Worm (Caenorhabditis elegans): Measurements from ENCODE around the gene C37E2.3.

C37E2.3 gene

ce11 chrX:14173850-14174249 is 6.4 kb upstream of the C37E2.3 start, which contains the start of gene idhb-1:
Gene idhb-1 (minus strand): TSS chrX:14174063.
- TF ChIP-seq unc-62 (GFP tag; optimal IDR thresholded peaks at IDR 0.05) = no peak

- TF ChIP-seq unc-62 (GFP tag; optimal IDR thresholded peaks at IDR 0.05) = no peak
These were observed 4.5 kb upstream of the C37E2.3 start, which contains the start of gene C37E2.2 for ce11 chrX:14175740-14176139. Gene C37E2.2 (plus strand): TSS chrX:14176040.

- TF ChIP-seq unc-62 (GFP tag; optimal IDR thresholded peaks at IDR 0.05) = no peak
These were observed 1.6 kb upstream of the C37E2.3 start, which contains the start of gene C37E2.10 for ce11 chrX:14178688-14179087. Gene C37E2.10 (plus strand): TSS chrX:14178988.

ce11 chrX:14179488-14179887 is 763 bp upstream of the C37E2.3 start:
- TF ChIP-seq unc-62 (GFP tag; optimal IDR thresholded peaks at IDR 0.05) = no peak

- no peak for TF ChIP-seq unc-62 (GFP tag; optimal IDR thresholded peaks at IDR 0.05)
These were observed 2.3 kb downstream of the C37E2.3 start for ce11 chrX:14182514-14182913.

ce11 chrX:14185631-14186030 is 5.4 kb downstream of the C37E2.3 start:
- TF ChIP-seq unc-62 (GFP tag; optimal IDR thresholded peaks at IDR 0.05) = no peak

ce11 chrX:14186466-14186865 is 6.2 kb downstream of the C37E2.3 start, which contains the start of gene ceh-36:
Gene ceh-36 (minus strand): TSS chrX:14186566.
- no peak for TF ChIP-seq unc-62 (GFP tag; optimal IDR thresholded peaks at IDR 0.05)

ce11 chrX:14194251-14194650 is 14.0 kb downstream of the C37E2.3 start:
- TF ChIP-seq unc-62 (GFP tag; optimal IDR thresholded peaks at IDR 0.05) = no peak

ce11 chrX:14206321-14206720 is 26.1 kb downstream of the C37E2.3 start:
- TF ChIP-seq unc-62 (GFP tag; optimal IDR thresholded peaks at IDR 0.05) = no peak

- no peak for TF ChIP-seq unc-62 (GFP tag; optimal IDR thresholded peaks at IDR 0.05)
These were observed 27.7 kb downstream of the C37E2.3 start, which contains the start of gene ceh-37 for ce11 chrX:14207942-14208341. Gene ceh-37 (minus strand): TSS chrX:14208000.

- TF ChIP-seq unc-62 (GFP tag; optimal IDR thresholded peaks at IDR 0.05) = no peak
These were observed 33.1 kb downstream of the C37E2.3 start for ce11 chrX:14213314-14213713.

- no peak for TF ChIP-seq unc-62 (GFP tag; optimal IDR thresholded peaks at IDR 0.05)
These were observed 34.3 kb downstream of the C37E2.3 start, which contains the start of gene K06G5.1 for ce11 chrX:14214520-14215023. Gene K06G5.1 (plus strand): TSS chrX:14214973.

- no peak for TF ChIP-seq unc-62 (GFP tag; optimal IDR thresholded peaks at IDR 0.05)
These were observed 42.9 kb downstream of the C37E2.3 start, which contains the start of gene K06G5.3 for ce11 chrX:14223156-14223555. Gene K06G5.3 (minus strand): TSS chrX:14223256.

- no peak for TF ChIP-seq unc-62 (GFP tag; optimal IDR thresholded peaks at IDR 0.05)
These were observed 45.0 kb downstream of the C37E2.3 start, which contains the start of gene cyp-13B2 for ce11 chrX:14225273-14225672. Gene cyp-13B2 (plus strand): TSS chrX:14225573.

- TF ChIP-seq unc-62 (GFP tag; optimal IDR thresholded peaks at IDR 0.05) = no peak
These were observed 48.5 kb downstream of the C37E2.3 start for ce11 chrX:14228764-14229163.

Data from whole organism, dauer.